Worm (Caenorhabditis elegans) whole organism, L1 larva: ENCODE measurements around the gene nphp-4.

Experiments
- jun-1 ChIP-seq: fragments of 150-350 bp; optimal IDR thresholded peaks from 2 replicates; lab custom pipeline; 2014; ENCODE audit warnings: missing biosample characterization, missing genetic modification reagents, missing genetic modification characterization
- lin-15B ChIP-seq: fragments of 150-350 bp; sonication (generic microtip); optimal IDR thresholded peaks from 3 replicates; lab custom pipeline; 2014; ENCODE audit warnings: missing biosample characterization, missing genetic modification characterization
- pqm-1 ChIP-seq: sonication (generic microtip); optimal IDR thresholded peaks from 3 replicates; lab custom pipeline; 2017; ENCODE audit warnings: missing biosample characterization, missing genetic modification characterization

DNA sequence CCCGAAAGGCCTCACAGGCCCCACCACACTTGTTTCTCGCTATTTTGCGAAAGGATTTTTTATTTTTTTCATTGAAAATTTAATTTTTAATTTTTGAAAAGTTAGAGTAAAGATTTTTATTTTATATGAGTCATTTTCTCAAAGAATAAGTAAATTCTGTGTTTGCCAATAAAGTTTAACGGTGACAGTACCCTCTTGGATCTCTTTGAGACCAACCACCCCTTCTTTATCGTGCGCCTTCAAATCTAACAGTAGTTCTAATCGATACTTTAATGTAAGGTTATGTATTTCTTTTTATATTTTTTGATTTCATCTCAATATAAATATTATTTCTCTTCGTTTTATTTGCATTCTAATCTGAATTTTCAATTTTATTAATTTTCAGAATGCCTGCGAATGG lies 2.0 kb upstream of the nphp-4 start, which contains the start of gene hmp-1:
- TF ChIP-seq lin-15B (tag; lab: Kevin White, UChicago) (no peak), jun-1 (tag; lab: Kevin White, UChicago) (no peak), pqm-1 (tag; lab: Kevin White, UChicago) (no peak)
